Worm (Caenorhabditis elegans): ENCODE results near the gene cab-1.

Gene cab-1

ce11 chrX:12180681-12181080, 32.0 kb downstream of the cab-1 start (continued):
- TF ChIP-seq unc-30 (tag; optimal IDR thresholded peaks at IDR 0.05) = no peak
- peak in 1 of 3 experiments; percentile 25 for TF ChIP-seq ceh-82 (tag; optimal IDR thresholded peaks at IDR 0.05)
- no peak for TF ChIP-seq unc-62 (GFP tag; optimal IDR thresholded peaks at IDR 0.05)
- TF ChIP-seq nhr-71 (tag; optimal IDR thresholded peaks at IDR 0.05) = peak; percentile 62
- TF ChIP-seq mdl-1 (tag; optimal IDR thresholded peaks at IDR 0.05) = peak in 1 of 2 experiments; percentile 1
- peak; percentile 11 for TF ChIP-seq xbp-1 (tag; optimal IDR thresholded peaks at IDR 0.05)
- TF ChIP-seq mep-1 (tag; optimal IDR thresholded peaks at IDR 0.05) = peak; percentile 63
- TF ChIP-seq ama-1 (optimal IDR thresholded peaks at IDR 0.05) = no peak
- TF ChIP-seq nhr-47 (tag; optimal IDR thresholded peaks at IDR 0.05) = peak; percentile 26
- peak; percentile 53 for TF ChIP-seq snu-23 (GFP tag; optimal IDR thresholded peaks at IDR 0.05)
- TF ChIP-seq rnt-1 (tag; optimal IDR thresholded peaks at IDR 0.05) = peak; percentile 15
- TF ChIP-seq ceh-8 (GFP tag; optimal IDR thresholded peaks at IDR 0.05) = peak; percentile 65
- peak; percentile 2 for TF ChIP-seq pag-3 (tag; optimal IDR thresholded peaks at IDR 0.05; ENCODE audit: borderline replicate concordance, insufficient read depth)
- no peak for TF ChIP-seq nhr-76 (tag; optimal IDR thresholded peaks at IDR 0.05)
- TF ChIP-seq unc-98 (GFP tag; IDR thresholded peaks at IDR 0.05) = no peak

DNA sequence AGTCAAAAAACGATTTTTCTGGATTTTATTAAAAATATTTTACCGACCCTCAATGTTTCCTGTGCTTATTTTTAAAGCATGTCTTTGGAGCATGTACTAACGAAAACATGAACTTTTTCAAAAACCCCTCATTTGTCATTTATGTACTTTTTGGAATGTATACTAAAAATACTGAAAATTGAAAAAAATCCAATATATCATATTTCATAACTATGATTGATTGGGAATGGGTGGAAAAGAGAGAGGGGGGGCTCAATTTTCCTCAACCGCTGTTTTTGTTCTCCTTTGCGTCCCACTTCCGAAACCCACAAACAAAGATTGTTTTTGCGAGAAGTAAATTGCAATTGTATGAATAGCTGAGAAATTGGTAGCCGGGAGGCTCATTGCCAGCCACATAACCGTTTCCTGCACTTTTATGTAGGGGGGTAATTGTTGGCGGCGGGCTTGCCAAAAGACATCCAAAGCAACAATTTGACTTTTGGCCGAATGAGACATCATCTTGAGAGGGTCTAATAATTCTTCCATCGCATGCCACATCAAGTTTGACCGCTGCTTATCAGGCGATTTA, 32.8 kb downstream of the cab-1 start:
- TF ChIP-seq hlh-17 (GFP tag; optimal IDR thresholded peaks at IDR 0.05; ENCODE audit: borderline replicate concordance) (no peak), efl-1 (optimal IDR thresholded peaks at IDR 0.05) (no peak), efl-1 (GFP tag; optimal IDR thresholded peaks at IDR 0.05 in 1 of 2) (peak in 1 of 2 experiments; percentile 56), blmp-1 (tag; optimal IDR thresholded peaks at IDR 0.05) (peak; percentile 4), alr-1 (tag; optimal IDR thresholded peaks at IDR 0.05; ENCODE audit: borderline replicate concordance) (no peak), ama-1 (optimal IDR thresholded peaks at IDR 0.05) (no peak)

DNA sequence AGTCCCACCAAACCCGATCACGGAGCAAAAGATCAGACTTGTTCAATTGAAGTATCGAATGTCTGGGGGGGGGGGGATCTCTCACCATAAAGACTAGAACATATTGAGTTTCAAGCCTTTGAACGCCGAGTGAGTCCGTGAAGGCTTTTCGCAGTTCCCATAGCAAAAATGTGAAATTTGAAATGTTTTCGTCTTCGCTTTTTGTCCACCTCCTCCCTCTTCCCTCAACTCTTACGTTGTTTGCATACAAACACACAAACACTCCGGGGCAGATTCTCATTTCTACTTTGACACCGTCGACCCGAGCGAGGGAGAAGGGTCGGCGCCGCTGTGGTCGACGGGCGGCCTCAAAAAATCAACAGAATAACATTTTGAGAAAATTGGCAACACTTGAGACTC, 33.6 kb downstream of the cab-1 start:
- peak; percentile 54 for TF ChIP-seq grh-1 (GFP tag; IDR thresholded peaks at IDR 0.05)
- peak in 1 of 2 experiments; percentile 18 for TF ChIP-seq mdl-1 (tag; optimal IDR thresholded peaks at IDR 0.05)
- TF ChIP-seq lsy-2 (tag; optimal IDR thresholded peaks at IDR 0.05) = no peak
- TF ChIP-seq sup-37 (GFP tag; optimal IDR thresholded peaks at IDR 0.05) = peak; percentile 8
- no peak for TF ChIP-seq pqm-1 (tag; optimal IDR thresholded peaks at IDR 0.05)
- TF ChIP-seq unc-130 (tag; optimal IDR thresholded peaks at IDR 0.05) = peak; percentile 16
- no peak for TF ChIP-seq C34B4.2 (tag; optimal IDR thresholded peaks at IDR 0.05)
- TF ChIP-seq efl-3 (GFP tag; optimal IDR thresholded peaks at IDR 0.05) = no peak
- TF ChIP-seq fkh-8 (tag; optimal IDR thresholded peaks at IDR 0.05) = no peak
- TF ChIP-seq lin-13 (GFP tag; optimal IDR thresholded peaks at IDR 0.05) = no peak
- TF ChIP-seq efl-1 (optimal IDR thresholded peaks at IDR 0.05) = no peak
- TF ChIP-seq efl-1 (GFP tag; optimal IDR thresholded peaks at IDR 0.05 in 1 of 2) = peak in 1 of 2 experiments; percentile 35
- no peak for TF ChIP-seq pax-3 (tag; optimal IDR thresholded peaks at IDR 0.05)
- peak; percentile 22 for TF ChIP-seq blmp-1 (tag; optimal IDR thresholded peaks at IDR 0.05)
- TF ChIP-seq rnt-1 (tag; optimal IDR thresholded peaks at IDR 0.05) = no peak
- TF ChIP-seq hlh-17 (GFP tag; optimal IDR thresholded peaks at IDR 0.05; ENCODE audit: borderline replicate concordance) = no peak
- no peak for TF ChIP-seq alr-1 (tag; optimal IDR thresholded peaks at IDR 0.05; ENCODE audit: borderline replicate concordance)
- TF ChIP-seq nhr-90 (tag; optimal IDR thresholded peaks at IDR 0.05; ENCODE audit: poor library complexity) = no peak
- peak; percentile 55 for TF ChIP-seq nhr-20 (tag; optimal IDR thresholded peaks at IDR 0.05)
- peak in 1 of 2 experiments; percentile 26 for TF ChIP-seq egl-27 (tag; optimal IDR thresholded peaks at IDR 0.05)
- no peak for TF ChIP-seq ztf-4 (tag; optimal IDR thresholded peaks at IDR 0.05)
- peak; percentile 55 for TF ChIP-seq nhr-85 (tag)
- no peak for TF ChIP-seq ces-1 (GFP tag; optimal IDR thresholded peaks at IDR 0.05)
- no peak for TF ChIP-seq vab-15 (tag; optimal IDR thresholded peaks at IDR 0.05)
- TF ChIP-seq isw-1 (GFP tag; IDR thresholded peaks at IDR 0.05) = no peak
- no peak for TF ChIP-seq ztf-11 (tag; optimal IDR thresholded peaks at IDR 0.05)
- TF ChIP-seq ceh-88 (GFP tag; IDR thresholded peaks at IDR 0.05) = 0 out of 2 replicates have a peak, but pooled peaks have one; percentile 31
- no peak for TF ChIP-seq pag-3 (tag; optimal IDR thresholded peaks at IDR 0.05; ENCODE audit: borderline replicate concordance, insufficient read depth)
- no peak for TF ChIP-seq ceh-90 (tag; optimal IDR thresholded peaks at IDR 0.05)
- peak; percentile 19; the same call in 1 of the 2 replicates for TF ChIP-seq nhr-19 (GFP tag; conservative IDR thresholded peaks at IDR 0.05)
- peak; percentile 7 for TF ChIP-seq nhr-77 (tag; optimal IDR thresholded peaks at IDR 0.05)
- no peak for TF ChIP-seq aly-2 (tag; optimal IDR thresholded peaks at IDR 0.05)
- no peak for TF ChIP-seq dsc-1 (tag; optimal IDR thresholded peaks at IDR 0.05)
- no peak for TF ChIP-seq zag-1 (tag; optimal IDR thresholded peaks at IDR 0.05)
- no peak for TF ChIP-seq skn-1 (tag; optimal IDR thresholded peaks at IDR 0.05)

Measured in whole organism, L1 larva.